Fruit fly (Drosophila melanogaster): ENCODE results near the gene CG7295.

dm6 chr2L:1869503-1869902 lies at the start of gene CG7295:
- TF ChIP-seq topi (GFP tag; optimal IDR thresholded peaks at IDR 0.05) (no peak), CG11762 (GFP tag; optimal IDR thresholded peaks at IDR 0.05; ENCODE audit: insufficient read depth) (no peak), CG11902 (GFP tag; optimal IDR thresholded peaks at IDR 0.05) (no peak), fd85E (GFP tag; optimal IDR thresholded peaks at IDR 0.05) (no peak), Sox102F (GFP tag; optimal IDR thresholded peaks at IDR 0.05) (no peak), CG16779 (tag; optimal IDR thresholded peaks at IDR 0.05) (no peak)

All from whole organism, prepupa.